Worm (Caenorhabditis elegans): Measurements from ENCODE around the gene ndua-5.

ndua-5 gene

ce11 chrIV:9524849-9525460, at the start of gene ndua-5:
Gene ndua-5, minus strand, starts transcription at chrIV:9524899.
- TF ChIP-seq ceh-16 (tag; optimal IDR thresholded peaks at IDR 0.05) (no peak), sma-9 (GFP tag; optimal IDR thresholded peaks at IDR 0.05) (peak; percentile 12), sma-9 (tag; optimal IDR thresholded peaks at IDR 0.05) (no peak), ZK546.5 (tag; optimal IDR thresholded peaks at IDR 0.05) (no peak), elt-1 (tag; optimal IDR thresholded peaks at IDR 0.05) (no peak), sma-3 (GFP tag; optimal IDR thresholded peaks at IDR 0.05) (peak; percentile 28), unc-55 (GFP tag; optimal IDR thresholded peaks at IDR 0.05) (peak; percentile 33), zag-1 (tag; optimal IDR thresholded peaks at IDR 0.05) (no peak), snpc-4 (tag; optimal IDR thresholded peaks at IDR 0.05) (peak; percentile 68), mab-5 (tag; optimal IDR thresholded peaks at IDR 0.05) (no peak), C34F6.9 (tag; optimal IDR thresholded peaks at IDR 0.05) (peak; percentile 39), fos-1 (tag; optimal IDR thresholded peaks at IDR 0.05) (peak; percentile 6), crh-2 (tag; optimal IDR thresholded peaks at IDR 0.05) (peak; percentile 36), nhr-25 (tag; optimal IDR thresholded peaks at IDR 0.05) (peak; percentile 21), gmeb-1 (tag; optimal IDR thresholded peaks at IDR 0.05) (peak; percentile 87), lin-13 (GFP tag; optimal IDR thresholded peaks at IDR 0.05) (peak; percentile 27), Y55F3AM.14 (GFP tag; optimal IDR thresholded peaks at IDR 0.05) (no peak), lsy-2 (tag; optimal IDR thresholded peaks at IDR 0.05) (peak in 1 of 2 experiments; percentile 70), F13H6.1 (tag; optimal IDR thresholded peaks at IDR 0.05) (no peak)

- TF ChIP-seq ztf-1 (GFP tag; conservative IDR thresholded peaks at IDR 0.05) (no peak), elt-1 (tag; optimal IDR thresholded peaks at IDR 0.05) (no peak), sma-9 (GFP tag; optimal IDR thresholded peaks at IDR 0.05) (no peak), sma-9 (tag; optimal IDR thresholded peaks at IDR 0.05) (no peak), zag-1 (tag; optimal IDR thresholded peaks at IDR 0.05) (no peak), lin-13 (GFP tag; optimal IDR thresholded peaks at IDR 0.05) (no peak), unc-55 (GFP tag; optimal IDR thresholded peaks at IDR 0.05) (no peak), mdl-1 (tag; optimal IDR thresholded peaks at IDR 0.05) (no peak), nhr-129 (tag; optimal IDR thresholded peaks at IDR 0.05) (no peak), unc-39 (tag; optimal IDR thresholded peaks at IDR 0.05) (no peak), sem-4 (tag; optimal IDR thresholded peaks at IDR 0.05) (no peak), ztf-11 (tag; optimal IDR thresholded peaks at IDR 0.05) (no peak)
Observed at ce11 chrIV:9566505-9566904, 41.8 kb upstream of the ndua-5 start, which contains the start of gene lron-14. Gene lron-14, minus strand, starts transcription at chrIV:9566605.

- no peak for TF ChIP-seq ZK546.5 (tag; optimal IDR thresholded peaks at IDR 0.05)
- no peak for TF ChIP-seq fos-1 (tag; optimal IDR thresholded peaks at IDR 0.05)
- TF ChIP-seq F13H6.1 (tag; optimal IDR thresholded peaks at IDR 0.05), result no peak
- no peak for TF ChIP-seq peb-1 (tag; optimal IDR thresholded peaks at IDR 0.05)
- no peak for TF ChIP-seq crh-2 (tag; optimal IDR thresholded peaks at IDR 0.05)
- no peak for TF ChIP-seq nhr-12 (tag; optimal IDR thresholded peaks at IDR 0.05)
Observed at ce11 chrIV:9563529-9564376, 39.1 kb upstream of the ndua-5 start.

- TF ChIP-seq snpc-4 (tag; optimal IDR thresholded peaks at IDR 0.05) (no peak), alr-1 (tag; optimal IDR thresholded peaks at IDR 0.05) (no peak), egl-27 (tag; optimal IDR thresholded peaks at IDR 0.05) (no peak), nhr-12 (tag; optimal IDR thresholded peaks at IDR 0.05) (no peak)
Observed at ce11 chrIV:9563079-9563478, 38.4 kb upstream of the ndua-5 start, which contains the start of gene col-122. Gene col-122, plus strand, starts transcription at chrIV:9563379.

ce11 chrIV:9545986-9546385, 21.3 kb upstream of the ndua-5 start, which contains the start of gene T05A1.5:
Gene T05A1.5, plus strand, starts transcription at chrIV:9546286.
- TF ChIP-seq ceh-82 (tag; optimal IDR thresholded peaks at IDR 0.05) (no peak), ztf-1 (GFP tag; conservative IDR thresholded peaks at IDR 0.05) (no peak), R02D3.7 (tag; optimal IDR thresholded peaks at IDR 0.05) (no peak), unc-55 (GFP tag; optimal IDR thresholded peaks at IDR 0.05) (no peak), fos-1 (tag; optimal IDR thresholded peaks at IDR 0.05) (no peak), nhr-237 (tag; optimal IDR thresholded peaks at IDR 0.05) (no peak), alr-1 (tag; optimal IDR thresholded peaks at IDR 0.05) (no peak), nhr-12 (tag; optimal IDR thresholded peaks at IDR 0.05) (no peak), mab-5 (tag; optimal IDR thresholded peaks at IDR 0.05) (no peak), sma-9 (GFP tag; optimal IDR thresholded peaks at IDR 0.05) (no peak), sma-9 (tag; optimal IDR thresholded peaks at IDR 0.05) (no peak), nhr-25 (tag; optimal IDR thresholded peaks at IDR 0.05) (no peak), ZK546.5 (tag; optimal IDR thresholded peaks at IDR 0.05) (no peak), sem-4 (tag; optimal IDR thresholded peaks at IDR 0.05) (no peak), nhr-10 (tag; optimal IDR thresholded peaks at IDR 0.05) (no peak)
